Fruit fly (Drosophila melanogaster) whole organism, prepupa: ENCODE results near the gene CG45676.
A peak's percentile ranks its signal among the peaks of the same experiment; 100 is the strongest.

Experiments used
- Blimp-1 ChIP-seq: fragments of 200-800 bp; sonication (Bioruptor generic); optimal IDR thresholded peaks from 3 replicates; lab custom pipeline; 2017; ENCODE audit warnings: missing biosample characterization, missing genetic modification characterization, mild to moderate bottlenecking, moderate library complexity, missing genetic modification reagents
- CG10631 ChIP-seq: fragments of 200-800 bp; sonication (Bioruptor generic); optimal IDR thresholded peaks from 2 replicates; lab custom pipeline; 2016; ENCODE audit warnings: missing biosample characterization, missing genetic modification characterization
- CG11294 ChIP-seq: fragments of 200-800 bp; sonication (Bioruptor generic); IDR thresholded peaks from 2 replicates; pipeline ENCODE4 v1.3.6; 2022; ENCODE audit warnings: missing biosample characterization, missing genetic modification characterization
- CG11762 ChIP-seq: fragments of 200-800 bp; sonication (Bioruptor generic); optimal IDR thresholded peaks from 3 replicates; lab custom pipeline; 2016; ENCODE audit warnings: missing biosample characterization, missing genetic modification characterization; ENCODE audit not compliant: insufficient read depth
- CG11902 ChIP-seq: fragments of 200-800 bp; sonication (Bioruptor generic); optimal IDR thresholded peaks from 3 replicates; lab custom pipeline; 2016; ENCODE audit warnings: missing biosample characterization, missing genetic modification characterization
- CG15336 ChIP-seq: fragments of 200-800 bp; sonication (Bioruptor generic); IDR thresholded peaks from 2 replicates; pipeline ENCODE4 v1.3.6; 2022; ENCODE audit warnings: missing biosample characterization, missing genetic modification characterization
- CG1621 ChIP-seq: fragments of 200-800 bp; sonication (Bioruptor generic); optimal IDR thresholded peaks from 3 replicates; lab custom pipeline; 2018; ENCODE audit warnings: missing biosample characterization, mild to moderate bottlenecking, missing genetic modification characterization
- CG16779 ChIP-seq: fragments of 200-800 bp; sonication (Bioruptor generic); optimal IDR thresholded peaks from 3 replicates; lab custom pipeline; 2017; ENCODE audit warnings: missing biosample characterization, mild to moderate bottlenecking, missing genetic modification characterization
- CG32006 ChIP-seq: fragments of 200-800 bp; sonication (Bioruptor generic); optimal IDR thresholded peaks from 3 replicates; lab custom pipeline; 2017; ENCODE audit warnings: missing biosample characterization, mild to moderate bottlenecking, missing genetic modification characterization
- CG4318 ChIP-seq: fragments of 200-800 bp; sonication (Bioruptor generic); optimal IDR thresholded peaks from 3 replicates; lab custom pipeline; 2017; ENCODE audit warnings: missing biosample characterization, mild to moderate bottlenecking, missing genetic modification characterization
- CG6163 ChIP-seq: fragments of 200-800 bp; sonication (Bioruptor generic); IDR thresholded peaks from 3 replicates; pipeline ENCODE4 v1.3.6; 2022; ENCODE audit warnings: missing biosample characterization, missing genetic modification characterization
- CG6792 ChIP-seq: fragments of 200-800 bp; sonication (Bioruptor generic); optimal IDR thresholded peaks from 3 replicates; lab custom pipeline; 2016; ENCODE audit warnings: missing biosample characterization, missing genetic modification characterization
- CG6808 ChIP-seq: fragments of 200-800 bp; sonication (Bioruptor generic); optimal IDR thresholded peaks from 3 replicates; lab custom pipeline; 2017; ENCODE audit warnings: missing biosample characterization, missing genetic modification characterization, mild to moderate bottlenecking, moderate library complexity, missing genetic modification reagents
- CG8119 ChIP-seq: fragments of 200-800 bp; sonication (Bioruptor generic); IDR thresholded peaks from 3 replicates; pipeline ENCODE4 v1.3.6; 2022; ENCODE audit warnings: missing biosample characterization, missing genetic modification characterization
- CG8319 ChIP-seq: fragments of 200-800 bp; sonication (Bioruptor generic); optimal IDR thresholded peaks from 3 replicates; lab custom pipeline; 2016; ENCODE audit warnings: missing biosample characterization, missing genetic modification characterization
- CG9139 ChIP-seq: fragments of 200-800 bp; sonication (Bioruptor generic); optimal IDR thresholded peaks from 3 replicates; lab custom pipeline; 2017; ENCODE audit warnings: missing biosample characterization, mild to moderate bottlenecking, missing genetic modification characterization
- Eip75B ChIP-seq: fragments of 200-800 bp; sonication (Bioruptor generic); optimal IDR thresholded peaks from 3 replicates; lab custom pipeline; 2016; ENCODE audit warnings: missing biosample characterization, missing genetic modification characterization
- Eip78C ChIP-seq: fragments of 200-800 bp; sonication (Bioruptor generic); peaks from one replicate; lab custom pipeline; 2016; ENCODE audit warnings: missing biosample characterization, missing genetic modification characterization
- Eip93F ChIP-seq: fragments of 200-800 bp; sonication (Bioruptor generic); optimal IDR thresholded peaks from 2 replicates; lab custom pipeline; 2016; ENCODE audit warnings: missing biosample characterization, mild to moderate bottlenecking, missing genetic modification characterization
- Ets96B ChIP-seq: fragments of 200-800 bp; optimal IDR thresholded peaks from 2 replicates; lab custom pipeline; 2019; ENCODE audit warnings: missing biosample characterization, mild to moderate bottlenecking, missing genetic modification characterization, moderate library complexity
- Hr38 ChIP-seq: sonication (Bioruptor generic); optimal IDR thresholded peaks from 2 replicates; lab custom pipeline; 2016; ENCODE audit warnings: missing biosample characterization, missing genetic modification characterization
- Hr4 ChIP-seq: fragments of 200-800 bp; sonication (Bioruptor generic); optimal IDR thresholded peaks from 3 replicates; lab custom pipeline; 2016; ENCODE audit warnings: missing biosample characterization, missing genetic modification characterization
- Lpt ChIP-seq: fragments of 200-800 bp; sonication (Bioruptor generic); optimal IDR thresholded peaks from 3 replicates; lab custom pipeline; 2016; ENCODE audit warnings: missing biosample characterization, missing genetic modification characterization
- Met ChIP-seq: fragments of 200-800 bp; sonication (Bioruptor generic); optimal IDR thresholded peaks from 3 replicates; lab custom pipeline; 2016; ENCODE audit warnings: missing biosample characterization, missing genetic modification characterization
- OdsH ChIP-seq: fragments of 200-800 bp; sonication (Bioruptor generic); optimal IDR thresholded peaks from 3 replicates; lab custom pipeline; 2016; ENCODE audit warnings: missing biosample characterization, missing genetic modification characterization
- Smox ChIP-seq: fragments of 200-800 bp; sonication (Bioruptor generic); optimal IDR thresholded peaks from 3 replicates; lab custom pipeline; 2016; ENCODE audit warnings: missing biosample characterization, missing genetic modification characterization
- Sox102F ChIP-seq: fragments of 200-800 bp; sonication (Bioruptor generic); optimal IDR thresholded peaks from 2 replicates; lab custom pipeline; 2016; ENCODE audit warnings: missing biosample characterization, mild to moderate bottlenecking, missing genetic modification characterization
- Sox14 ChIP-seq: fragments of 200-800 bp; sonication (Bioruptor generic); optimal IDR thresholded peaks from 3 replicates; lab custom pipeline; 2016; ENCODE audit warnings: missing biosample characterization, missing genetic modification characterization
- Sox15 ChIP-seq: fragments of 200-800 bp; sonication (Bioruptor generic); optimal IDR thresholded peaks from 3 replicates; lab custom pipeline; 2016; ENCODE audit warnings: missing biosample characterization, missing genetic modification characterization
- achi ChIP-seq: fragments of 200-800 bp; sonication (Bioruptor generic); optimal IDR thresholded peaks from 3 replicates; lab custom pipeline; 2016; ENCODE audit warnings: missing biosample characterization, missing genetic modification characterization
- cyc ChIP-seq: fragments of 200-800 bp; sonication (Bioruptor generic); optimal IDR thresholded peaks from 3 replicates; lab custom pipeline; 2016; ENCODE audit warnings: missing biosample characterization, missing genetic modification characterization
- dsx ChIP-seq: fragments of 200-800 bp; optimal IDR thresholded peaks from 3 replicates; lab custom pipeline; 2019; ENCODE audit warnings: missing biosample characterization, mild to moderate bottlenecking, missing genetic modification characterization, moderate library complexity; ENCODE audit not compliant: poor library complexity, severe bottlenecking
- eg ChIP-seq: fragments of 200-800 bp; sonication (Bioruptor generic); IDR thresholded peaks from 3 replicates; pipeline ENCODE4 v1.3.6; 2022; ENCODE audit warnings: missing biosample characterization, missing genetic modification characterization
- esn ChIP-seq: fragments of 200-800 bp; sonication (Bioruptor generic); optimal IDR thresholded peaks from 2 replicates; lab custom pipeline; 2016; ENCODE audit warnings: missing biosample characterization, mild to moderate bottlenecking, missing genetic modification characterization, moderate library complexity
- fkh ChIP-seq: fragments of 200-800 bp; sonication (Bioruptor generic); optimal IDR thresholded peaks from 3 replicates; lab custom pipeline; 2017; ENCODE audit warnings: missing biosample characterization, mild to moderate bottlenecking, missing genetic modification characterization, moderate library complexity
- lz ChIP-seq: fragments of 200-800 bp; sonication (Bioruptor generic); optimal IDR thresholded peaks from 3 replicates; lab custom pipeline; 2016; ENCODE audit warnings: missing biosample characterization, missing genetic modification characterization
- net ChIP-seq: fragments of 200-800 bp; sonication (Bioruptor generic); optimal IDR thresholded peaks from 3 replicates; lab custom pipeline; 2016; ENCODE audit warnings: missing biosample characterization, missing genetic modification characterization
- pdm3 ChIP-seq: fragments of 200-800 bp; sonication (Bioruptor generic); optimal IDR thresholded peaks from 3 replicates; lab custom pipeline; 2016; ENCODE audit warnings: missing biosample characterization, missing genetic modification characterization
- salr ChIP-seq, 2 experiments: fragments of 200-800 bp; sonication (Bioruptor generic); optimal IDR thresholded peaks; 3 replicates each; lab custom pipeline; 2016 to 2018; ENCODE audit warnings: missing biosample characterization in 2 of 2, missing genetic modification characterization in 2 of 2, mild to moderate bottlenecking in 1 of 2
- spab ChIP-seq: fragments of 200-800 bp; sonication (Bioruptor generic); optimal IDR thresholded peaks from 2 replicates; lab custom pipeline; 2017; ENCODE audit warnings: missing biosample characterization, mild to moderate bottlenecking, missing genetic modification characterization, missing genetic modification reagents
- svp ChIP-seq: fragments of 200-800 bp; sonication (Bioruptor generic); peaks from one replicate; lab custom pipeline; 2016; ENCODE audit warnings: missing biosample characterization, missing genetic modification characterization
- vri ChIP-seq: fragments of 200-800 bp; sonication (Bioruptor generic); optimal IDR thresholded peaks from 3 replicates; lab custom pipeline; 2016; ENCODE audit warnings: missing biosample characterization, mild to moderate bottlenecking, missing genetic modification characterization

Gene CG45676

DNA sequence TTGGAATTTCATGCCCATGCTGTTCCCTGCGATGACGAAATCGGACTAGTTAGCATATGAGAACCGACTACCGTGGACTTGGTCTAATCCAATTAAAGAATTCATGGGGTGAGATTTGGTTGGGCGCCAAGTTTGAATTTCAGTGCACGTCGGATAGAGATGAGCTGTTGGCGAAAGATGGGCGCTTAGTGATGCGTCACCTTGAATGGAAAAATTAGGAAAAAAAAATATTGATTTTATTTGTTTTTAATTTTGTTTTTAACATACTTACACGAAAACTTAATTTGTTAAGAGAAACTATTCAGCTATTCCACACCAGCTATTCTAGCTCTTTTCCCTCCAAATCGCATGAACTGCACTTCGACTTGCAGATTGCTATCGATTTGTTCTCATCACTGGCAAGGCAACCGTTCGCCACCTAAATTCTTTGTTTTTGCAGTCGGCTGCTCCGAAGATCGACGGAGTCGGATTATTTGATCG is 3.0 kb downstream of the CG45676 start, which contains the start of the genes ninaG and Sptz (continued):
- TF ChIP-seq CG8319 (GFP tag; lab: Kevin White, UChicago), result peak; percentile 89
- peak; percentile 93 for TF ChIP-seq CG11902
- peak; percentile 94 for TF ChIP-seq pdm3
- no peak for TF ChIP-seq fkh (GFP tag; lab: Kevin White, UChicago)
- peak; percentile 94 for TF ChIP-seq Sox15
- peak; percentile 88 for TF ChIP-seq net (GFP tag; lab: Kevin White, UChicago)
- peak; percentile 90 for TF ChIP-seq achi (GFP tag; lab: Kevin White, UChicago)
- no peak for TF ChIP-seq spab (GFP tag; lab: Kevin White, UChicago)
- peak; percentile 98 for TF ChIP-seq svp (GFP tag; lab: Kevin White, UChicago)
- TF ChIP-seq cyc (GFP tag; lab: Kevin White, UChicago), result peak; percentile 97
- peak; percentile 98 for TF ChIP-seq Eip78C (GFP tag; lab: Kevin White, UChicago)
- TF ChIP-seq esn (GFP tag; lab: Kevin White, UChicago), result peak; percentile 95
- peak; percentile 93 for TF ChIP-seq Smox
- no peak for TF ChIP-seq CG9139 (GFP tag; lab: Kevin White, UChicago)
- peak; percentile 88 for TF ChIP-seq Sox102F (GFP tag; lab: Kevin White, UChicago)
- peak; percentile 85 for TF ChIP-seq CG1621 (tag; lab: Kevin White, UChicago)
- peak; percentile 90 for TF ChIP-seq CG11294
- no peak for TF ChIP-seq CG4318
- TF ChIP-seq CG16779 (tag; lab: Kevin White, UChicago), result peak; percentile 65
- peak; percentile 81 for TF ChIP-seq CG11762 (GFP tag; lab: Kevin White, UChicago)
- TF ChIP-seq CG8119 (GFP tag; lab: Robert Waterston, UW), result peak; percentile 88
- TF ChIP-seq CG6163, result peak; percentile 93
- peak; percentile 76 for TF ChIP-seq Blimp-1 (GFP tag; lab: Kevin White, UChicago)
- peak; percentile 93 for TF ChIP-seq CG32006 (GFP tag; lab: Kevin White, UChicago)
- TF ChIP-seq salr (GFP tag; optimal IDR thresholded peaks at IDR 0.05; lab: Kevin White, UChicago), result peak in 1 of 2 experiments; percentile 78
- TF ChIP-seq Hr38 (GFP tag; lab: Kevin White, UChicago), result peak; percentile 50
- TF ChIP-seq CG15336 (GFP tag; lab: Robert Waterston, UW), result peak; percentile 84
- TF ChIP-seq eg (GFP tag; lab: Robert Waterston, UW), result peak; percentile 92
- TF ChIP-seq Met (GFP tag; lab: Kevin White, UChicago), result no peak
- TF ChIP-seq lz (GFP tag; lab: Kevin White, UChicago), result peak; percentile 97
- TF ChIP-seq Eip93F, result peak; percentile 76
- no peak for TF ChIP-seq CG6808
- TF ChIP-seq OdsH (GFP tag; lab: Kevin White, UChicago), result peak; percentile 94
- peak; percentile 88 for TF ChIP-seq Ets96B
- peak; percentile 98 for TF ChIP-seq Sox14 (GFP tag; lab: Kevin White, UChicago)
- peak; percentile 87 for TF ChIP-seq Lpt (GFP tag; lab: Kevin White, UChicago)
- TF ChIP-seq CG10631 (GFP tag; lab: Kevin White, UChicago), result peak; percentile 94
- TF ChIP-seq vri (GFP tag; lab: Kevin White, UChicago), result no peak
- TF ChIP-seq CG6792 (GFP tag; lab: Kevin White, UChicago), result peak; percentile 91
- TF ChIP-seq dsx (GFP tag; lab: Kevin White, UChicago), result no peak
- TF ChIP-seq Eip75B (GFP tag; lab: Kevin White, UChicago), result peak; percentile 91
- TF ChIP-seq Hr4, result no peak

DNA sequence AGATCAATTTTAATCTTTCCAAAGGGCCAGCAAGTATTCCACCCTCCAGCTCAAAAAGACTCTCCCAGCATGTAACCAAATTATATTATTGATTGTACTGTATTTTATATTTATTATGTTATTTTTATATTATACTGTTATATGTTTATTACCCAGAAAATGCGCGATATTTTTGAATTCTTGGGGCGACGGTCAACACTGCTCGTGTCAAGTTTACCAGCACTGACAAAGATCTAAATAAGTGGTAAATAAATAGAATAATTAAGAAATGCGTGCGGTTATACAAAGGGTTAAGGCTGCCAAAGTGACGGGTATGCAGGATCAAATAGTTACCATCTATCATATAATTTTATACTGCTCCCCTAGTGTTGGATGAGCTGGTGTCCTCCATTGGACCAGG is 11.1 kb downstream of the CG45676 start, which contains the start of gene Dtd:
Gene Dtd (plus strand): TSS at position 248 of the 400 bp plus-strand sequence.
- TF ChIP-seq Eip75B (GFP tag; lab: Kevin White, UChicago) (no peak), CG6163 (no peak), CG6792 (GFP tag; lab: Kevin White, UChicago) (no peak), svp (GFP tag; lab: Kevin White, UChicago) (no peak), Hr38 (GFP tag; lab: Kevin White, UChicago) (no peak), CG8119 (GFP tag; lab: Robert Waterston, UW) (no peak)
